Fruit fly (Drosophila melanogaster) whole organism, embryonic: ENCODE results near the gene CG33934.

Experiments
- CG13123 ChIP-seq: fragments of 200-800 bp; sonication (Bioruptor generic); optimal IDR thresholded peaks from 2 replicates; lab custom pipeline; 2016; ENCODE audit warnings: missing biosample characterization, missing genetic modification characterization
- CG3847 ChIP-seq: fragments of 200-800 bp; sonication (Bioruptor generic); IDR thresholded peaks from 2 replicates; pipeline ENCODE4 v1.3.6; 2022; ENCODE audit warnings: missing biosample characterization, missing genetic modification characterization
- CG4360 ChIP-seq: fragments of 200-800 bp; sonication (Bioruptor generic); IDR thresholded peaks from 2 replicates; pipeline ENCODE4 v1.3.6; 2022; ENCODE audit warnings: missing biosample characterization, missing genetic modification characterization
- CG4854 ChIP-seq: fragments of 200-800 bp; sonication (Bioruptor generic); optimal IDR thresholded peaks from 2 replicates; lab custom pipeline; 2016; ENCODE audit warnings: missing biosample characterization, missing genetic modification characterization, inconsistent platforms
- E2f2 ChIP-seq: fragments of 200-800 bp; sonication (Bioruptor generic); IDR thresholded peaks from 2 replicates; pipeline ENCODE4 v1.3.6; 2022; ENCODE audit warnings: missing biosample characterization, missing genetic modification characterization
- Gsc ChIP-seq: fragments of 200-800 bp; sonication (Bioruptor generic); IDR thresholded peaks from 2 replicates; pipeline ENCODE4 v1.3.6; 2022; ENCODE audit warnings: missing biosample characterization, missing genetic modification characterization
- Hmx ChIP-seq: fragments of 200-800 bp; sonication (Bioruptor generic); optimal IDR thresholded peaks from 2 replicates; lab custom pipeline; 2016; ENCODE audit warnings: missing biosample characterization, missing genetic modification characterization
- Scr ChIP-seq: fragments of 200-800 bp; sonication (Bioruptor generic); IDR thresholded peaks from 2 replicates; pipeline ENCODE4 v1.3.6; 2022; ENCODE audit warnings: missing biosample characterization, missing genetic modification characterization; ENCODE audit not compliant: partially characterized antibody
- chm ChIP-seq: fragments of 200-800 bp; sonication (Bioruptor generic); IDR thresholded peaks from 2 replicates; pipeline ENCODE4 v1.3.6; 2022; ENCODE audit warnings: missing biosample characterization, missing genetic modification characterization
- crp ChIP-seq, 2 experiments: fragments of 200-800 bp; sonication (Bioruptor generic); optimal IDR thresholded peaks; 2 replicates in 1 of 2; 3 replicates in 1 of 2; lab custom pipeline; 2017; ENCODE audit warnings: missing biosample characterization in 2 of 2, missing genetic modification characterization in 2 of 2, mild to moderate bottlenecking in 1 of 2, moderate library complexity in 1 of 2
- dysf ChIP-seq: fragments of 200-800 bp; sonication (Bioruptor generic); IDR thresholded peaks from 3 replicates; pipeline ENCODE4 v1.3.6; 2022; ENCODE audit warnings: missing biosample characterization, missing genetic modification characterization

DNA sequence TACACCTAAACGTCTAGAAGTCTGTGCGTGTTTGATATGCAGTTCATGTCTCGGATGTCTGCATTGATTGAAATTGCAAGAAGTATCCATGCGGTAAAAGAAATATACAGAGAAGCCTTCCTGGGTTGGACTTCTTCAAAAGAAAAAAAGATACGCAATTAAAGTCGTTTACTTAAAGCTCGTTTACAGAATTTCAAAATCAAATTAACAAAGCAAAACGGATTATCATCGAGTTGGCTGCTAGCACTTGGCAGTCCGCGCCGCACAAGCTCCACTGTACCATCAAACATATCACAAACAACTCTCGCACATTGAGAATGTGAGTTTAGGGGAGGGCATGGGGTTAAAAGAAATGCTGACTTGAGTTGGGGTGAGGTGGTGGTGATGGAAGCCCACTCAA, 44.1 kb upstream of the CG33934 start:
- TF ChIP-seq E2f2 (no peak), Gsc (GFP tag; lab: Robert Waterston, UW) (no peak), Hmx (GFP tag; lab: Kevin White, UChicago) (no peak), CG13123 (GFP tag; lab: Kevin White, UChicago) (peak; percentile 28), CG4360 (GFP tag; lab: Robert Waterston, UW) (peak; percentile 49), Scr (GFP tag; lab: Robert Waterston, UW) (no peak), chm (GFP tag; lab: Robert Waterston, UW) (peak; percentile 85), dysf (GFP tag; lab: Robert Waterston, UW) (peak; percentile 72), crp (GFP tag; optimal IDR thresholded peaks at IDR 0.05; lab: Kevin White, UChicago) (no peak), CG4854 (GFP tag; lab: Kevin White, UChicago) (peak; percentile 43), CG3847 (GFP tag; lab: Robert Waterston, UW) (0 out of 2 replicates have a peak, but pooled peaks have one; percentile 34)
